Fruit fly (Drosophila melanogaster): ENCODE measurements around the gene CG4783.

dm6 chr3R:19915312-19915711 lies 32.9 kb upstream of the CG4783 start, which contains the start of the genes Xport-A and Xport-B:
- TF ChIP-seq Dll (optimal IDR thresholded peaks at IDR 0.05) (no peak), CG8478 (optimal IDR thresholded peaks at IDR 0.05) (no peak), psq (optimal IDR thresholded peaks at IDR 0.05) (no peak), EcR (GFP tag; optimal IDR thresholded peaks at IDR 0.05) (no peak), usp (GFP tag; optimal IDR thresholded peaks at IDR 0.05) (no peak), pan (optimal IDR thresholded peaks at IDR 0.05) (no peak)
